Fruit fly (Drosophila melanogaster): ENCODE results near the gene CG16704.
A peak's percentile ranks its signal among the peaks of the same experiment; 100 is the strongest.

CG16704 gene

dm6 chr2L:3646041-3646440 lies 46.3 kb downstream of the CG16704 start (continued):
- TF ChIP-seq Gsc (GFP tag; IDR thresholded peaks at IDR 0.05) (no peak), unc-4 (GFP tag; IDR thresholded peaks at IDR 0.05; ENCODE audit: partially characterized antibody) (peak; percentile 60), Med (GFP tag) (peak; percentile 78), vnd (GFP tag; IDR thresholded peaks at IDR 0.05; ENCODE audit: partially characterized antibody) (0 out of 3 replicates have a peak, but pooled peaks have one; percentile 11), C15 (GFP tag; IDR thresholded peaks at IDR 0.05) (no peak), Side (GFP tag; optimal IDR thresholded peaks at IDR 0.05) (no peak), HLH4C (GFP tag; IDR thresholded peaks at IDR 0.05; ENCODE audit: partially characterized antibody) (peak; percentile 56; the same call in 2 of the 3 replicates), Sox100B (GFP tag; optimal IDR thresholded peaks at IDR 0.05) (no peak), salm (tag; optimal IDR thresholded peaks at IDR 0.05) (no peak), MTF-1 (GFP tag; optimal IDR thresholded peaks at IDR 0.05; ENCODE audit: borderline replicate concordance) (no peak), CG13123 (GFP tag; optimal IDR thresholded peaks at IDR 0.05) (no peak), CG10462 (GFP tag; optimal IDR thresholded peaks at IDR 0.05) (no peak), CHES-1-like (GFP tag; optimal IDR thresholded peaks at IDR 0.05) (no peak), ind (GFP tag; optimal IDR thresholded peaks at IDR 0.05) (no peak), caup (GFP tag; optimal IDR thresholded peaks at IDR 0.05; ENCODE audit: severe bottlenecking) (no peak), sna (GFP tag; IDR thresholded peaks at IDR 0.05; ENCODE audit: partially characterized antibody) (0 out of 2 replicates have a peak, but pooled peaks have one; percentile 26), CG2129 (GFP tag; IDR thresholded peaks at IDR 0.05; ENCODE audit: partially characterized antibody) (no peak), hth (optimal IDR thresholded peaks at IDR 0.05) (no peak), Pdp1 (GFP tag; optimal IDR thresholded peaks at IDR 0.05) (no peak), Asciz (GFP tag; optimal IDR thresholded peaks at IDR 0.05) (no peak), pfk (GFP tag; optimal IDR thresholded peaks at IDR 0.05) (peak; percentile 36), CG11398 (GFP tag; optimal IDR thresholded peaks at IDR 0.05) (no peak), CG12744 (GFP tag; optimal IDR thresholded peaks at IDR 0.05) (no peak), dm (GFP tag; optimal IDR thresholded peaks at IDR 0.05) (no peak), CrebB (tag; optimal IDR thresholded peaks at IDR 0.05) (no peak), Dfd (GFP tag; optimal IDR thresholded peaks at IDR 0.05) (no peak), fru (optimal IDR thresholded peaks at IDR 0.05) (no peak), Rfx (GFP tag; IDR thresholded peaks at IDR 0.05) (peak; percentile 11; the same call in 1 of the 2 replicates), Dp (GFP tag; optimal IDR thresholded peaks at IDR 0.05) (no peak), stc (GFP tag; IDR thresholded peaks at IDR 0.05) (no peak), Bgb (GFP tag; IDR thresholded peaks at IDR 0.05; ENCODE audit: partially characterized antibody) (peak; percentile 66), Drgx (GFP tag; IDR thresholded peaks at IDR 0.05) (no peak), CG13287 (GFP tag; IDR thresholded peaks at IDR 0.05; ENCODE audit: partially characterized antibody) (peak; percentile 80), CG17328 (GFP tag; IDR thresholded peaks at IDR 0.05) (no peak), CG2116 (GFP tag; optimal IDR thresholded peaks at IDR 0.05) (no peak), CG17568 (GFP tag; optimal IDR thresholded peaks at IDR 0.05) (no peak), Abd-B (GFP tag; optimal IDR thresholded peaks at IDR 0.05) (no peak), CG3065 (GFP tag; optimal IDR thresholded peaks at IDR 0.05) (no peak), CG12155 (GFP tag; optimal IDR thresholded peaks at IDR 0.05) (no peak), ssp (GFP tag; IDR thresholded peaks at IDR 0.05) (no peak), eve (GFP tag; optimal IDR thresholded peaks at IDR 0.05) (no peak), Sry-δ (GFP tag; optimal IDR thresholded peaks at IDR 0.05) (no peak), grau (tag; optimal IDR thresholded peaks at IDR 0.05) (no peak), MBD-R2 (GFP tag; IDR thresholded peaks at IDR 0.05) (no peak), kay (GFP tag; optimal IDR thresholded peaks at IDR 0.05) (no peak), chinmo (GFP tag; IDR thresholded peaks at IDR 0.05; ENCODE audit: partially characterized antibody) (peak; percentile 76; the same call in 2 of the 4 replicates), CG3726 (GFP tag; IDR thresholded peaks at IDR 0.05) (no peak), CG7372 (GFP tag; IDR thresholded peaks at IDR 0.05) (no peak), onecut (GFP tag; IDR thresholded peaks at IDR 0.05) (no peak), CG8089 (GFP tag; optimal IDR thresholded peaks at IDR 0.05) (no peak), tin (GFP tag; optimal IDR thresholded peaks at IDR 0.05) (no peak)

All from whole organism, embryonic.